Worm (Caenorhabditis elegans) whole organism, early embryonic: Measurements from ENCODE around the gene mlc-3.

Experiments
- B0310.2 ChIP-seq: sonication (generic microtip); optimal IDR thresholded peaks from 2 replicates; lab custom pipeline; 2016; ENCODE audit warnings: mild to moderate bottlenecking, missing genetic modification characterization, missing compliant biosample characterization
- aly-1 ChIP-seq: sonication (generic microtip); optimal IDR thresholded peaks from 2 replicates; lab custom pipeline; 2016; ENCODE audit warnings: missing genetic modification characterization, missing compliant biosample characterization
- ama-1 ChIP-seq: fragments of 150-350 bp; optimal IDR thresholded peaks from 2 replicates; lab custom pipeline; 2014
- ceh-13 ChIP-seq: fragments of 200-800 bp; sonication (Bioruptor generic); optimal IDR thresholded peaks from 2 replicates; lab custom pipeline; 2018; ENCODE audit warnings: mild to moderate bottlenecking, missing genetic modification characterization, missing compliant biosample characterization
- ets-7 ChIP-seq: sonication (generic microtip); optimal IDR thresholded peaks from 2 replicates; lab custom pipeline; 2016; ENCODE audit warnings: missing genotype, missing genetic modification characterization, missing compliant biosample characterization
- hmbx-1 ChIP-seq: sonication (generic microtip); optimal IDR thresholded peaks from 2 replicates; lab custom pipeline; 2016; ENCODE audit warnings: mild to moderate bottlenecking, missing genetic modification characterization, missing compliant biosample characterization
- hmg-4 ChIP-seq: fragments of 200-800 bp; sonication (Bioruptor generic); optimal IDR thresholded peaks from 2 replicates; lab custom pipeline; 2018; ENCODE audit warnings: mild to moderate bottlenecking, missing genetic modification characterization, missing compliant biosample characterization
- hnd-1 ChIP-seq: sonication (generic microtip); optimal IDR thresholded peaks from 2 replicates; lab custom pipeline; 2016; ENCODE audit warnings: missing genetic modification characterization, missing compliant biosample characterization
- scrt-1 ChIP-seq: fragments of 200-800 bp; sonication (Bioruptor generic); IDR thresholded peaks from 2 replicates; pipeline ENCODE4 v1.3.6; 2022; ENCODE audit warnings: missing genetic modification characterization, missing compliant biosample characterization
- tbx-11 ChIP-seq: fragments of 200-800 bp; sonication (Bioruptor generic); IDR thresholded peaks from 2 replicates; pipeline ENCODE4 v1.3.6; 2022; ENCODE audit warnings: missing genetic modification characterization, missing compliant biosample characterization

DNA sequence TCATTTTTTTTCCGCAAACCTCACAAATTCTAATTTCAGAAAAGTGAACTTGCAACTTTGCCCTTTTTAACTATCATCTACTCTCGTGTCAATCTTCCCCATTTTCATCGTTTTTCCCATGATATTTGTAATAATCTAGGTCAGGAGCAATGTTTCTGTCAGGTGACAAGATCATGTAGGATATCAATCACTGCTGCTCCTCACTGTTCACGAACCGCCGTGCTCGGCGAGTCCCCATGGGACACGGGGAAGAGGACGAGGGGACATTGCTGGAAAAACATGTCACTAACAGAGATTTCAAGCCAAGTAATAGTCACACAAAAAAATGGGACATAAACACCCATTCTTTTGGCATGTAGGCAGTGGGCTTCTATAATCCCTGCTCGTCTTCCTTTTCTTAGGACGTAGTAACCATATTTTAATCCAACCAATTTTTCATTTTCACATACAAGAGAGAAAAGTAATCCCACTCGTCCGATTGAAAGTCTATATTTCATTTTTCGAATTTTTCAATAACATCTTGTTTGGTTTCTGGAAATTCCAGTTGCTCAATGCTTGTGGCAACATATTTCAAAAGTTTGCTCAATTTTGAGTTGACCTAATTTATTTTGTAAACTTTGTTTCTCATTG lies 6.1 kb downstream of the mlc-3 start:
- TF ChIP-seq ama-1 (lab: Kevin White, UChicago) = no peak
- TF ChIP-seq hnd-1 = no peak
- TF ChIP-seq hmbx-1 (tag; lab: Kevin White, UChicago) = no peak
- no peak for TF ChIP-seq hmg-4 (GFP tag; lab: Kevin White, UChicago)
- TF ChIP-seq tbx-11 (GFP tag; lab: Robert Waterston, UW) = no peak
- no peak for TF ChIP-seq B0310.2
- no peak for TF ChIP-seq scrt-1 (GFP tag; lab: Robert Waterston, UW)
- TF ChIP-seq ceh-13 = no peak
- no peak for TF ChIP-seq ets-7
- no peak for TF ChIP-seq aly-1 (tag; lab: Kevin White, UChicago)
